Fruit fly (Drosophila melanogaster) whole organism, embryonic: ENCODE results near the gene Mtpalpha.
A peak's percentile ranks its signal among the peaks of the same experiment; 100 is the strongest.

Source experiments
- Adf1 ChIP-seq: fragments of 200-800 bp; sonication (Bioruptor generic); IDR thresholded peaks from 2 replicates; pipeline ENCODE4 v1.3.6; 2022; ENCODE audit warnings: missing biosample characterization, missing genetic modification characterization
- Atf-2 ChIP-seq: fragments of 200-800 bp; sonication (Bioruptor generic); optimal IDR thresholded peaks from 2 replicates; lab custom pipeline; 2016; ENCODE audit warnings: missing biosample characterization, missing genetic modification characterization
- B-H2 ChIP-seq: fragments of 200-800 bp; sonication (Bioruptor generic); optimal IDR thresholded peaks from 2 replicates; lab custom pipeline; 2018; ENCODE audit warnings: missing biosample characterization, mild to moderate bottlenecking, missing genetic modification characterization
- BtbVII ChIP-seq: fragments of 200-800 bp; sonication (Bioruptor generic); optimal IDR thresholded peaks from 3 replicates; lab custom pipeline; 2017; ENCODE audit warnings: missing biosample characterization, mild to moderate bottlenecking, missing genetic modification characterization
- CG10267 ChIP-seq: fragments of 200-800 bp; sonication (Bioruptor generic); optimal IDR thresholded peaks from 2 replicates; lab custom pipeline; 2018; ENCODE audit warnings: missing biosample characterization, mild to moderate bottlenecking, missing genetic modification characterization, moderate library complexity
- CG10959 ChIP-seq: fragments of 200-800 bp; sonication (Bioruptor generic); IDR thresholded peaks from 2 replicates; pipeline ENCODE4 v1.3.6; 2022; ENCODE audit warnings: missing biosample characterization, missing genetic modification characterization
- CG11398 ChIP-seq: fragments of 200-800 bp; sonication (Bioruptor generic); optimal IDR thresholded peaks from 2 replicates; lab custom pipeline; 2016; ENCODE audit warnings: missing biosample characterization, missing genetic modification characterization
- CG11504 ChIP-seq: fragments of 200-800 bp; sonication (Bioruptor generic); optimal IDR thresholded peaks from 3 replicates; lab custom pipeline; 2019; ENCODE audit warnings: missing biosample characterization, mild to moderate bottlenecking, missing genetic modification characterization, moderate library complexity
- CG12942 ChIP-seq: fragments of 200-800 bp; sonication (Bioruptor generic); optimal IDR thresholded peaks from 3 replicates; lab custom pipeline; 2016; ENCODE audit warnings: missing biosample characterization, missing genetic modification characterization
- CG15514 ChIP-seq: fragments of 200-800 bp; sonication (Bioruptor generic); optimal IDR thresholded peaks from 3 replicates; lab custom pipeline; 2017; ENCODE audit warnings: missing biosample characterization, missing genetic modification characterization, mild to moderate bottlenecking, moderate library complexity, missing genetic modification reagents
- CG17612 ChIP-seq: fragments of 200-800 bp; sonication (Bioruptor generic); IDR thresholded peaks from 2 replicates; pipeline ENCODE4 v1.3.6; 2022; ENCODE audit warnings: missing biosample characterization, missing genetic modification characterization
- CG18476 ChIP-seq: fragments of 200-800 bp; sonication (Bioruptor generic); optimal IDR thresholded peaks from 2 replicates; lab custom pipeline; 2016; ENCODE audit warnings: missing biosample characterization, mild to moderate bottlenecking, missing genetic modification characterization
- CG2678 ChIP-seq: fragments of 200-800 bp; sonication (Bioruptor generic); optimal IDR thresholded peaks from 3 replicates; lab custom pipeline; 2019; ENCODE audit warnings: missing biosample characterization, mild to moderate bottlenecking, missing genetic modification characterization, moderate library complexity
- CG32532 ChIP-seq: fragments of 200-800 bp; sonication (Bioruptor generic); IDR thresholded peaks from 2 replicates; pipeline ENCODE4 v1.3.6; 2022; ENCODE audit warnings: missing biosample characterization, missing genetic modification characterization
- CG4282 ChIP-seq: fragments of 200-800 bp; sonication (Bioruptor generic); optimal IDR thresholded peaks from 2 replicates; lab custom pipeline; 2016; ENCODE audit warnings: missing biosample characterization, missing genetic modification characterization
- CG4424 ChIP-seq: fragments of 200-800 bp; sonication (Bioruptor generic); optimal IDR thresholded peaks from 3 replicates; lab custom pipeline; 2016; ENCODE audit warnings: missing biosample characterization, missing genetic modification characterization
- CG4617 ChIP-seq: fragments of 200-800 bp; sonication (Bioruptor generic); optimal IDR thresholded peaks from 3 replicates; lab custom pipeline; 2016; ENCODE audit warnings: missing biosample characterization, missing genetic modification characterization, borderline replicate concordance
- CG4730 ChIP-seq: fragments of 200-800 bp; sonication (Bioruptor generic); IDR thresholded peaks from 2 replicates; pipeline ENCODE4 v1.3.6; 2022; ENCODE audit warnings: missing biosample characterization, missing genetic modification characterization
- CG4820 ChIP-seq: fragments of 200-800 bp; sonication (Bioruptor generic); optimal IDR thresholded peaks from 3 replicates; lab custom pipeline; 2016; ENCODE audit warnings: missing biosample characterization, missing genetic modification characterization
- CG7786 ChIP-seq: fragments of 200-800 bp; sonication (Bioruptor generic); optimal IDR thresholded peaks from 2 replicates; lab custom pipeline; 2016; ENCODE audit warnings: missing biosample characterization, missing genetic modification characterization
- CG8765 ChIP-seq: fragments of 200-800 bp; sonication (Bioruptor generic); IDR thresholded peaks from 2 replicates; pipeline ENCODE4 v1.3.6; 2022; ENCODE audit warnings: missing biosample characterization, missing genetic modification characterization
- CG9215 ChIP-seq: fragments of 200-800 bp; sonication (Bioruptor generic); IDR thresholded peaks from 2 replicates; pipeline ENCODE4 v1.3.6; 2022; ENCODE audit warnings: missing biosample characterization, missing genetic modification characterization
- Chrac-16 ChIP-seq: fragments of 200-800 bp; sonication (Bioruptor generic); optimal IDR thresholded peaks from 3 replicates; lab custom pipeline; 2016; ENCODE audit warnings: missing biosample characterization, missing genetic modification characterization
- D19B ChIP-seq: fragments of 200-800 bp; sonication (Bioruptor generic); optimal IDR thresholded peaks from 2 replicates; lab custom pipeline; 2017; ENCODE audit warnings: missing biosample characterization, mild to moderate bottlenecking, missing genetic modification characterization
- Dip3 ChIP-seq: fragments of 200-800 bp; sonication (Bioruptor generic); optimal IDR thresholded peaks from 3 replicates; lab custom pipeline; 2016; ENCODE audit warnings: missing biosample characterization, missing genetic modification characterization
- E2f1 ChIP-seq: fragments of 200-800 bp; sonication (Bioruptor generic); IDR thresholded peaks from 2 replicates; pipeline ENCODE4 v1.3.6; 2022; ENCODE audit warnings: missing biosample characterization, missing genetic modification characterization
- HLH4C ChIP-seq: fragments of 200-800 bp; sonication (Bioruptor generic); IDR thresholded peaks from 3 replicates; pipeline ENCODE4 v1.3.6; 2022; ENCODE audit warnings: missing biosample characterization, missing genetic modification characterization; ENCODE audit not compliant: partially characterized antibody
- Mad ChIP-seq: fragments of 200-800 bp; sonication (Bioruptor generic); optimal IDR thresholded peaks from 2 replicates; lab custom pipeline; 2016; ENCODE audit warnings: missing biosample characterization, missing genetic modification characterization
- Ptx1 ChIP-seq: fragments of 200-800 bp; sonication (Bioruptor generic); IDR thresholded peaks from 2 replicates; pipeline ENCODE4 v1.3.6; 2022; ENCODE audit warnings: missing biosample characterization, missing genetic modification characterization
- ase ChIP-seq: fragments of 200-800 bp; sonication (Bioruptor generic); IDR thresholded peaks from 3 replicates; pipeline ENCODE4 v1.3.6; 2022; ENCODE audit warnings: missing biosample characterization, missing genetic modification characterization
- chif ChIP-seq, 2 experiments: fragments of 200-800 bp; sonication (Bioruptor generic); optimal IDR thresholded peaks; 3 replicates each; lab custom pipeline; 2016; ENCODE audit warnings: missing biosample characterization in 2 of 2, missing genetic modification characterization in 2 of 2
- chinmo ChIP-seq: fragments of 200-800 bp; sonication (Bioruptor generic); IDR thresholded peaks from 4 replicates; pipeline ENCODE4 v1.3.6; 2022; ENCODE audit warnings: missing biosample characterization, missing genetic modification characterization; ENCODE audit not compliant: partially characterized antibody
- crp ChIP-seq, 2 experiments: fragments of 200-800 bp; sonication (Bioruptor generic); optimal IDR thresholded peaks; 2 replicates in 1 of 2; 3 replicates in 1 of 2; lab custom pipeline; 2017; ENCODE audit warnings: missing biosample characterization in 2 of 2, missing genetic modification characterization in 2 of 2, mild to moderate bottlenecking in 1 of 2, moderate library complexity in 1 of 2
- emc ChIP-seq: fragments of 200-800 bp; sonication (Bioruptor generic); optimal IDR thresholded peaks from 2 replicates; lab custom pipeline; 2016; ENCODE audit warnings: missing biosample characterization, missing genetic modification characterization
- ewg ChIP-seq: fragments of 200-800 bp; sonication (Bioruptor generic); optimal IDR thresholded peaks from 3 replicates; lab custom pipeline; 2017; ENCODE audit warnings: mild to moderate bottlenecking, missing biosample characterization, missing genetic modification reagents, missing genetic modification characterization
- gce ChIP-seq: fragments of 200-800 bp; sonication (Bioruptor generic); IDR thresholded peaks from 3 replicates; pipeline ENCODE4 v1.3.6; 2022; ENCODE audit warnings: missing biosample characterization, missing genetic modification characterization
- gsb-n ChIP-seq: fragments of 200-800 bp; sonication (Bioruptor generic); optimal IDR thresholded peaks from 3 replicates; lab custom pipeline; 2018; ENCODE audit warnings: missing biosample characterization, mild to moderate bottlenecking, missing genetic modification characterization
- ind ChIP-seq: fragments of 200-800 bp; sonication (Bioruptor generic); optimal IDR thresholded peaks from 3 replicates; lab custom pipeline; 2016; ENCODE audit warnings: missing biosample characterization, missing genetic modification characterization
- insv ChIP-seq, 2 experiments: fragments of 200-800 bp; sonication (Bioruptor generic); optimal IDR thresholded peaks; 3 replicates each; lab custom pipeline; 2016 to 2018; ENCODE audit warnings: missing biosample characterization in 2 of 2, missing genetic modification characterization in 2 of 2
- nom ChIP-seq: fragments of 200-800 bp; sonication (Bioruptor generic); optimal IDR thresholded peaks from 2 replicates; lab custom pipeline; 2017; ENCODE audit warnings: missing biosample characterization, missing genetic modification characterization, mild to moderate bottlenecking, moderate library complexity, missing genetic modification reagents
- otp ChIP-seq: fragments of 200-800 bp; sonication (Bioruptor generic); IDR thresholded peaks from 3 replicates; pipeline ENCODE4, ENCODE4 v1.3.6; 2022; ENCODE audit warnings: missing biosample characterization, missing genetic modification characterization
- pros ChIP-seq: fragments of 200-800 bp; sonication (Bioruptor generic); optimal IDR thresholded peaks from 3 replicates; lab custom pipeline; 2019; ENCODE audit warnings: missing biosample characterization, mild to moderate bottlenecking, missing genetic modification characterization, moderate library complexity
- sna ChIP-seq: fragments of 200-800 bp; sonication (Bioruptor generic); IDR thresholded peaks from 2 replicates; pipeline ENCODE4 v1.3.6; 2022; ENCODE audit warnings: missing biosample characterization, missing genetic modification characterization; ENCODE audit not compliant: partially characterized antibody
- tin ChIP-seq: fragments of 200-800 bp; sonication (Bioruptor generic); optimal IDR thresholded peaks from 3 replicates; lab custom pipeline; 2016; ENCODE audit warnings: missing biosample characterization, missing genetic modification characterization
- trh ChIP-seq: fragments of 200-800 bp; sonication (Bioruptor generic); optimal IDR thresholded peaks from 2 replicates; lab custom pipeline; 2016; ENCODE audit warnings: missing biosample characterization, missing genetic modification characterization
- ttk ChIP-seq: fragments of 200-800 bp; sonication (Bioruptor generic); IDR thresholded peaks from 2 replicates; pipeline ENCODE4 v2.1.2; 2022; ENCODE audit warnings: missing biosample characterization, missing genetic modification characterization
- unc-4 ChIP-seq: fragments of 200-800 bp; sonication (Bioruptor generic); IDR thresholded peaks from 2 replicates; pipeline ENCODE4 v1.3.6; 2022; ENCODE audit warnings: missing biosample characterization, missing genetic modification characterization; ENCODE audit not compliant: partially characterized antibody
- vnd ChIP-seq: fragments of 200-800 bp; sonication (Bioruptor generic); IDR thresholded peaks from 3 replicates; pipeline ENCODE4 v1.3.6; 2022; ENCODE audit warnings: missing biosample characterization, missing genetic modification characterization; ENCODE audit not compliant: partially characterized antibody
- wdn ChIP-seq: fragments of 200-800 bp; sonication (Bioruptor generic); IDR thresholded peaks from 2 replicates; pipeline ENCODE4 v1.3.6; 2022; ENCODE audit warnings: missing biosample characterization, missing genetic modification characterization
- zfh1 ChIP-seq: fragments of 200-800 bp; sonication (Bioruptor generic); IDR thresholded peaks from 3 replicates; pipeline ENCODE4 v1.3.6; 2022; ENCODE audit warnings: missing biosample characterization, missing genetic modification characterization

Gene Mtpalpha

DNA sequence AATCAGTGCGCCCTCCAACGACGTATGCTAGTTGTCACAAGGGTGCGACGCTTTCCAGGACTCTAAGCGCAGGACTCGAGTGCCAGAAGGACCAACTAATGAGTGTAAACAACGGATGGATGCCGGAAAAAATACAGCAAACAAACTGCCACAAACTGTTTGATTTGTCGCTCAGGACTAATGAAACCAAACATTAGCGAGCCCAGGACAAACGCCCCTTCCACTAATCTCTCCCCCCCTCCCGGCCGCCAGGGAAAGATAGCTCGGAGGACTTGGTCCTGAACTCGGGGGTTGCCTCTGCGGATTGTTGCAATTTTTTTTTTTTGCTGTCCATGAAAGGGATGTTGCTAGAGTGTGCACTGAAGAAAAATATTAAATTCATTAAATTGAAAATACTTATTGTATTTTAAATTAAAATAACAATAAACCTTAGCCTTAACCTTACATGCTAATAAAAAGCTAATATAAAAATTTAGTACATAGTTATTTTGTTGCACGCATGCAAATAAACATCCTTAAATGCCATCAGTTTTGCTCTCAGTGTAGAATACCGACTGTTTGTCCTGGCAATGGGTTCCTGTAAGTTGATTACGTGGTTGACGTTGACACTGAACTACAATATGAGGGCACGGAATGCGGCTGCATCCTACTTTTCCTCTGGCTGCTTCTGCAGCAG lies 18.2 kb upstream of the Mtpalpha start (continued):
- TF ChIP-seq CG17612 (GFP tag; lab: Robert Waterston, UW) = no peak
- TF ChIP-seq BtbVII = no peak
- TF ChIP-seq Adf1 (GFP tag; lab: Robert Waterston, UW) = no peak
- no peak for TF ChIP-seq insv (GFP tag; optimal IDR thresholded peaks at IDR 0.05; lab: Kevin White, UChicago)
- TF ChIP-seq nom (GFP tag; lab: Kevin White, UChicago) = no peak
- peak; percentile 53 for TF ChIP-seq CG2678
- peak; percentile 79 for TF ChIP-seq zfh1 (GFP tag; lab: Robert Waterston, UW)
- TF ChIP-seq Atf-2 = no peak
- TF ChIP-seq wdn (GFP tag; lab: Robert Waterston, UW) = no peak
- no peak for TF ChIP-seq B-H2 (GFP tag; lab: Kevin White, UChicago)
- TF ChIP-seq crp (GFP tag; optimal IDR thresholded peaks at IDR 0.05; lab: Kevin White, UChicago) = no peak
- peak; percentile 73 for TF ChIP-seq CG10959
- no peak for TF ChIP-seq CG9215 (GFP tag; lab: Robert Waterston, UW)
- TF ChIP-seq emc (GFP tag; lab: Kevin White, UChicago) = no peak
- TF ChIP-seq CG4424 (GFP tag; lab: Kevin White, UChicago) = peak; percentile 38
- TF ChIP-seq CG4617 = no peak
- TF ChIP-seq CG7786 = no peak
- TF ChIP-seq CG32532 (GFP tag; lab: Robert Waterston, UW) = no peak
- 0 out of 2 replicates have a peak, but pooled peaks have one; percentile 21 for TF ChIP-seq E2f1
- TF ChIP-seq CG4820 (GFP tag; lab: Kevin White, UChicago) = peak; percentile 42
- TF ChIP-seq CG11398 = no peak
- no peak for TF ChIP-seq ttk
- TF ChIP-seq sna = no peak
- no peak for TF ChIP-seq ind (GFP tag; lab: Kevin White, UChicago)
- peak; percentile 67 for TF ChIP-seq CG11504 (tag; lab: Kevin White, UChicago)
- peak; percentile 75 for TF ChIP-seq pros (GFP tag; lab: Kevin White, UChicago)
- no peak for TF ChIP-seq vnd (GFP tag; lab: Robert Waterston, UW)
- no peak for TF ChIP-seq CG12942 (GFP tag; lab: Kevin White, UChicago)
- no peak for TF ChIP-seq CG18476 (GFP tag; lab: Kevin White, UChicago)
- peak; percentile 43; the same call in 1 of the 2 replicates for TF ChIP-seq CG8765 (GFP tag; lab: Robert Waterston, UW)
- TF ChIP-seq CG10267 (tag; lab: Kevin White, UChicago) = peak; percentile 77
- TF ChIP-seq chif (GFP tag; optimal IDR thresholded peaks at IDR 0.05; lab: Kevin White, UChicago) = peak in 1 of 2 experiments; percentile 32
- TF ChIP-seq ewg (GFP tag; lab: Kevin White, UChicago) = peak; percentile 16
- TF ChIP-seq tin (GFP tag; lab: Kevin White, UChicago) = peak; percentile 5
- TF ChIP-seq CG4730 (GFP tag; lab: Robert Waterston, UW) = 0 out of 2 replicates have a peak, but pooled peaks have one; percentile 37
- TF ChIP-seq Ptx1 (GFP tag; lab: Robert Waterston, UW) = peak; percentile 54
- no peak for TF ChIP-seq D19B (GFP tag; lab: Kevin White, UChicago)
- no peak for TF ChIP-seq unc-4 (GFP tag; lab: Robert Waterston, UW)
- no peak for TF ChIP-seq Mad (GFP tag; lab: Kevin White, UChicago)
- TF ChIP-seq ase = no peak
- peak; percentile 14 for TF ChIP-seq Chrac-16 (GFP tag; lab: Kevin White, UChicago)
- 0 out of 3 replicates have a peak, but pooled peaks have one; percentile 12 for TF ChIP-seq otp (GFP tag; lab: Robert Waterston, UW)
- TF ChIP-seq CG15514 (GFP tag; lab: Kevin White, UChicago) = no peak
- TF ChIP-seq Dip3 (GFP tag; lab: Kevin White, UChicago) = no peak
- peak; percentile 33 for TF ChIP-seq gsb-n (tag; lab: Kevin White, UChicago)
- TF ChIP-seq trh (GFP tag; lab: Kevin White, UChicago) = no peak
- no peak for TF ChIP-seq chinmo (GFP tag; lab: Robert Waterston, UW)
- TF ChIP-seq gce (GFP tag; lab: Robert Waterston, UW) = no peak
- no peak for TF ChIP-seq CG4282 (GFP tag; lab: Kevin White, UChicago)
- TF ChIP-seq HLH4C = no peak
